Worm (Caenorhabditis elegans) whole organism, mixed stage, embryonic: ENCODE data around the gene K05F1.14.

Experiments
- bed-3 ChIP-seq: fragments of 200-800 bp; sonication (Bioruptor generic); optimal IDR thresholded peaks from 3 replicates; lab custom pipeline; 2018; ENCODE audit warnings: mild to moderate bottlenecking, missing genetic modification characterization, moderate library complexity, missing compliant biosample characterization
- mls-2 ChIP-seq: sonication (generic microtip); optimal IDR thresholded peaks from 2 replicates; lab custom pipeline; 2016; ENCODE audit warnings: mild to moderate bottlenecking, missing genetic modification characterization, moderate library complexity, missing compliant biosample characterization
- nhr-12 ChIP-seq: fragments of 150-350 bp; optimal IDR thresholded peaks from 2 replicates; lab custom pipeline; 2014; ENCODE audit warnings: missing biosample characterization, missing genetic modification characterization
- nhr-28 ChIP-seq: fragments of 150-350 bp; optimal IDR thresholded peaks from 2 replicates; lab custom pipeline; 2014; ENCODE audit warnings: missing biosample characterization, missing genetic modification characterization
- snpc-4 ChIP-seq: fragments of 150-350 bp; optimal IDR thresholded peaks from 2 replicates; lab custom pipeline; 2014; ENCODE audit warnings: missing biosample characterization, missing genetic modification characterization
- unc-39 ChIP-seq: fragments of 150-350 bp; optimal IDR thresholded peaks from 2 replicates; lab custom pipeline; 2014; ENCODE audit warnings: missing biosample characterization, missing genetic modification characterization
- unc-62 ChIP-seq: fragments of 150-350 bp; optimal IDR thresholded peaks from 2 replicates; lab custom pipeline; 2014; ENCODE audit warnings: missing biosample characterization, missing genetic modification reagents, missing genetic modification characterization
- ztf-11 ChIP-seq: fragments of 150-350 bp; optimal IDR thresholded peaks from 2 replicates; lab custom pipeline; 2014; ENCODE audit warnings: missing biosample characterization, missing genetic modification characterization

DNA sequence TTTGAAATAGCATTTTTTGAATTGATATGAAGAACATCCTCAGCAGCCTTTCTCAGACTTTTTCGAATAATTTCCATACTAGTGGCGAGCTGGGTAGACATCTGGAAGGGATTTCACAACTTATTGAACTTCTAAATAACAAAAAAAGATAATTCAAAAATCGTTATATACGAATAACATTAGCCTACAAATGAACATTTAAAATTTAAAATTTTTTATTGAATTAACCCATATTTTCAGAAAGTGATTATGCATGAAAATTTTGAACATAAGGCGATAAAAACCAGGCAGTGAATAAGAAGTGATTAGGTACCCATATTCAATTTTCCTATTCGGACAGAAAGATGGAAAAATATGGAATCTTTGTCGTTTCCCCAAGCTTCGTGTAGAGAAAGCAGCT is 36.1 kb upstream of the K05F1.14 start, which contains the start of gene ZK1248.11:
- TF ChIP-seq unc-39 (tag; lab: Kevin White, UChicago), result no peak
- no peak for TF ChIP-seq snpc-4
- no peak for TF ChIP-seq nhr-12 (tag; lab: Kevin White, UChicago)
- TF ChIP-seq ztf-11 (tag; lab: Kevin White, UChicago), result no peak
- no peak for TF ChIP-seq mls-2 (tag; lab: Kevin White, UChicago)
- no peak for TF ChIP-seq unc-62 (GFP tag; lab: Kevin White, UChicago)
- TF ChIP-seq bed-3 (GFP tag; lab: Kevin White, UChicago), result no peak
- TF ChIP-seq nhr-28 (tag; lab: Kevin White, UChicago), result no peak
